Worm (Caenorhabditis elegans) whole organism, L3 larva: ENCODE results near the gene idpc-2.
"Not testable (repeated sequence)": the region's sequence is repeated elsewhere in the genome, so short reads cannot be mapped to it uniquely, and the experiment has no call there.

Source experiments
- R02D3.7 ChIP-seq: fragments of 150-350 bp; optimal IDR thresholded peaks from 2 replicates; lab custom pipeline; 2014; ENCODE audit warnings: missing biosample characterization, missing genetic modification characterization
- ceh-28 ChIP-seq: fragments of 150-350 bp; optimal IDR thresholded peaks from 2 replicates; lab custom pipeline; 2014; ENCODE audit warnings: missing biosample characterization, missing genetic modification reagents, missing genetic modification characterization
- ceh-9 ChIP-seq: sonication (generic microtip); optimal IDR thresholded peaks from 2 replicates; lab custom pipeline; 2018; ENCODE audit warnings: missing biosample characterization, missing genetic modification characterization
- elt-2 ChIP-seq: sonication (generic microtip); optimal IDR thresholded peaks from 2 replicates; lab custom pipeline; 2016; ENCODE audit warnings: missing genetic modification reagents, mild to moderate bottlenecking, missing genetic modification characterization, missing compliant biosample characterization
- eor-1 ChIP-seq, 2 experiments: fragments of 150-350 bp; optimal IDR thresholded peaks; 2 replicates each; lab custom pipeline; 2014 to 2018; ENCODE audit warnings: missing biosample characterization in 2 of 2, missing genetic modification characterization in 2 of 2
- fkh-10 ChIP-seq: sonication (generic microtip); optimal IDR thresholded peaks from 2 replicates; lab custom pipeline; 2017; ENCODE audit warnings: missing biosample characterization, missing genetic modification reagents, missing genetic modification characterization
- fos-1 ChIP-seq: fragments of 150-350 bp; optimal IDR thresholded peaks from 2 replicates; lab custom pipeline; 2014; ENCODE audit warnings: missing biosample characterization, missing genetic modification characterization
- jun-1 ChIP-seq: fragments of 150-350 bp; optimal IDR thresholded peaks from 2 replicates; lab custom pipeline; 2014; ENCODE audit warnings: missing biosample characterization, missing genetic modification reagents, missing genetic modification characterization
- lsy-12 ChIP-seq: sonication (generic microtip); optimal IDR thresholded peaks from 2 replicates; lab custom pipeline; 2016; ENCODE audit warnings: mild to moderate bottlenecking, missing genetic modification characterization, missing compliant biosample characterization
- mdl-1 ChIP-seq: fragments of 150-350 bp; optimal IDR thresholded peaks from 2 replicates; lab custom pipeline; 2014; ENCODE audit warnings: missing biosample characterization, missing genetic modification characterization
- nhr-23 ChIP-seq: fragments of 150-350 bp; optimal IDR thresholded peaks from 2 replicates; lab custom pipeline; 2014; ENCODE audit warnings: missing biosample characterization, missing genetic modification reagents, missing genetic modification characterization
- nhr-237 ChIP-seq: fragments of 150-350 bp; optimal IDR thresholded peaks from 2 replicates; lab custom pipeline; 2014; ENCODE audit warnings: missing biosample characterization, missing genetic modification characterization
- nhr-25 ChIP-seq: sonication (generic microtip); optimal IDR thresholded peaks from 2 replicates; lab custom pipeline; 2017; ENCODE audit warnings: missing biosample characterization, missing genetic modification characterization
- nhr-28 ChIP-seq: fragments of 150-350 bp; optimal IDR thresholded peaks from 2 replicates; lab custom pipeline; 2014; ENCODE audit warnings: missing biosample characterization, missing genetic modification characterization
- nhr-67 ChIP-seq: fragments of 150-350 bp; optimal IDR thresholded peaks from 2 replicates; lab custom pipeline; 2014; ENCODE audit warnings: missing biosample characterization, missing genetic modification characterization
- pha-4 ChIP-seq: fragments of 150-350 bp; optimal IDR thresholded peaks from 2 replicates; lab custom pipeline; 2014; ENCODE audit warnings: missing biosample characterization, missing genetic modification reagents, missing genetic modification characterization
- pqm-1 ChIP-seq: fragments of 150-350 bp; optimal IDR thresholded peaks from 2 replicates; lab custom pipeline; 2017; ENCODE audit warnings: missing biosample characterization, missing genetic modification characterization, inconsistent platforms
- skn-1 ChIP-seq: fragments of 150-350 bp; optimal IDR thresholded peaks from 2 replicates; lab custom pipeline; 2014; ENCODE audit warnings: missing biosample characterization, missing genetic modification characterization
- snpc-4 ChIP-seq: fragments of 150-350 bp; optimal IDR thresholded peaks from 2 replicates; lab custom pipeline; 2014; ENCODE audit warnings: missing biosample characterization, missing genetic modification characterization
- tbx-2 ChIP-seq: sonication (generic microtip); optimal IDR thresholded peaks from 2 replicates; lab custom pipeline; 2016; ENCODE audit warnings: mild to moderate bottlenecking, missing genetic modification characterization, missing compliant biosample characterization
- unc-39 ChIP-seq: sonication (generic microtip); optimal IDR thresholded peaks from 4 replicates; lab custom pipeline; 2017; ENCODE audit warnings: missing biosample characterization, missing genetic modification characterization

Gene idpc-2

ce11 chrV:8586920-8587319 lies 34.2 kb downstream of the idpc-2 start:
- TF ChIP-seq lsy-12 (tag; lab: Kevin White, UChicago) (no peak), pha-4 (peak; percentile 72), pqm-1 (tag; lab: Kevin White, UChicago) (peak; percentile 4), elt-2 (tag; lab: Kevin White, UChicago) (peak; percentile 67), jun-1 (tag; lab: Kevin White, UChicago) (no peak), skn-1 (tag; lab: Kevin White, UChicago) (no peak)

- TF ChIP-seq fos-1 (tag; lab: Kevin White, UChicago) (no peak), nhr-67 (no peak), snpc-4 (tag; lab: Kevin White, UChicago) (no peak), nhr-25 (tag; lab: Kevin White, UChicago) (no peak), ceh-9 (tag; lab: Kevin White, UChicago) (no peak), R02D3.7 (tag; lab: Kevin White, UChicago) (no peak), jun-1 (tag; lab: Kevin White, UChicago) (no peak), nhr-237 (tag; lab: Kevin White, UChicago) (no peak), fkh-10 (no peak), ceh-28 (tag; lab: Kevin White, UChicago) (no peak), unc-39 (tag; lab: Kevin White, UChicago) (no peak), pha-4 (no peak), nhr-23 (no peak), tbx-2 (no peak), eor-1 (tag; optimal IDR thresholded peaks at IDR 0.05; lab: Kevin White, UChicago) (no peak), skn-1 (tag; lab: Kevin White, UChicago) (no peak), nhr-28 (no peak)
Measured at ce11 chrV:8586472-8586871, 34.6 kb downstream of the idpc-2 start.

- TF ChIP-seq nhr-23, result no peak
- TF ChIP-seq mdl-1 (tag; lab: Kevin White, UChicago), result no peak
Measured at ce11 chrV:8580961-8581360, 40.2 kb downstream of the idpc-2 start, which contains the start of gene C10B5.1. C10B5.1 (plus strand) TSS chrV:8581261.

ce11 chrV:8574762-8575161 lies 46.4 kb downstream of the idpc-2 start, which contains the start of gene F25G6.1:
F25G6.1 (plus strand) TSS chrV:8575062.
- not testable (repeated sequence) for TF ChIP-seq unc-39, skn-1, pqm-1 (tag; lab: Kevin White, UChicago)
